Worm (Caenorhabditis elegans) whole organism, midembryonic: ENCODE data around the gene sel-1.

Source experiments
- flt-1 ChIP-seq: fragments of 200-800 bp; sonication (Bioruptor generic); IDR thresholded peaks from 2 replicates; pipeline ENCODE4 v1.3.6; 2022; ENCODE audit warnings: missing genetic modification characterization, missing compliant biosample characterization
- tab-1 ChIP-seq: fragments of 200-800 bp; sonication (Bioruptor generic); IDR thresholded peaks from 2 replicates; pipeline ENCODE4 v1.3.6; 2022; ENCODE audit warnings: missing genetic modification characterization, missing compliant biosample characterization

ce11 chrV:12590601-12591000 lies 30.1 kb downstream of the sel-1 start, which contains the start of gene ttr-43:
- no peak for TF ChIP-seq tab-1
- TF ChIP-seq flt-1 = no peak
